Worm (Caenorhabditis elegans) whole organism, L4/young adult: ENCODE measurements around the gene B0303.4.

Source experiments
- W03F9.2 ChIP-seq: fragments of 150-350 bp; optimal IDR thresholded peaks from 2 replicates; lab custom pipeline; 2014; ENCODE audit warnings: missing biosample characterization, missing genetic modification characterization
- dao-5 ChIP-seq: sonication (generic microtip); optimal IDR thresholded peaks from 2 replicates; lab custom pipeline; 2016; ENCODE audit warnings: missing genotype, missing genetic modification characterization, moderate library complexity, missing compliant biosample characterization
- him-1 ChIP-seq: sonication (generic microtip); optimal IDR thresholded peaks from 2 replicates; lab custom pipeline; 2016; ENCODE audit warnings: missing genotype, missing genetic modification reagents, missing genetic modification characterization, missing compliant biosample characterization

DNA sequence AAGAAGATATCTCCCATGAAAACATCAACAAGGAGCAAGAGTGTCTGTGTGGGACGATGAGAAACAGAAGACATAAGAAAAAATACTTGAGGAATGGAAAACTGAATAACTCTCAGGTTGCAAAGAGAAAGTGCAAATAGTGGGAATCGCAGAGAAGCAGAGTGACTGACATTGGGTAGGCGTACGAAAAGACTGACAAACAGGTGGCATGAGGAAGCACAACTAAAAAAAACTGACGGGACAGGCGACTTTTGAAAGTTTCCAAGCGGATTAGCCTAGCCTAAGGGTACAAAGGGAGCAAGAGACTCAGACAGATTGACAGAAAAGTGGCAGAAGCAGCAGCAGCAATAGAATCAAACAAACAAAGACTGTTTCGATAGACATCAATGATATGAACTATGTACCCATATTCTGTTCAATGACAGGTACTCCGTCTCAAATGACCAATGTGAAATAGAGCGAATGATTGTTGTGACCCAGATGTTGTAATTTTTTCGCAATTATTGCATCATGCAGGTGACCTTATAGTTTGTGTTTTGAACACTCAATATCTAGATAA, 44.8 kb downstream of the B0303.4 start:
- TF ChIP-seq W03F9.2 (tag; lab: Kevin White, UChicago) = no peak
- no peak for TF ChIP-seq him-1 (tag; lab: Kevin White, UChicago)
- no peak for TF ChIP-seq dao-5 (tag; lab: Kevin White, UChicago)
